Worm (Caenorhabditis elegans): ENCODE data around the gene C01F1.5.

DNA sequence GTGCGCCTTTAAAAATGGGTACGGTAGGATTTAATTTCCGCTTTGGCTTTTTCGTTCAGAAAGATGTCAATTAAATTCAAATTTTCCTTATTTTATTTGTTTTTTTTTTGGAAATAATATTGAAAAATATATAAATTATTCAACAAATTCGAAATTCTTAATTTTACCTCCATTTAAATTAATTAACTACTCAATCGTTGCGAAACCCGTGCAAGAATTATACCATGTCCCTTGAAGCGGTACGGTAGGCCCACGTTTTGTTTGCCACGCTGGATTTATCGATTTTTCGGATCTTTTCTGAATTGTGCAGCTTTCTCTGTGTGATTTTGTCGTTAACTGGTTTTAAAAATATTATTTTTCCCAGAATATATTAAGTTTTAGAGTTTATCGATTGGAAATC, 38.8 kb upstream of the C01F1.5 start, which contains the start of gene Y52E8A.2:
- TF ChIP-seq nfya-1 (tag; optimal IDR thresholded peaks at IDR 0.05; ENCODE audit: borderline replicate concordance, insufficient read depth), result no peak
- no peak for TF ChIP-seq ccch-3 (GFP tag; optimal IDR thresholded peaks at IDR 0.05)
- TF ChIP-seq ceh-58 (GFP tag; IDR thresholded peaks at IDR 0.05), result no peak
- TF ChIP-seq nhr-90 (tag; optimal IDR thresholded peaks at IDR 0.05), result no peak
- TF ChIP-seq unc-62 (GFP tag; optimal IDR thresholded peaks at IDR 0.05), result no peak
